Worm (Caenorhabditis elegans): ENCODE results near the gene F59A6.4.

ce11 chrII:4984151-4984550 is 20.7 kb upstream of the F59A6.4 start:
- TF ChIP-seq him-1 (tag; optimal IDR thresholded peaks at IDR 0.05) = no peak
- TF ChIP-seq W03F9.2 (tag; optimal IDR thresholded peaks at IDR 0.05) = no peak
